Fruit fly (Drosophila melanogaster): Measurements from ENCODE around the gene CG10650.

CG10650 gene

dm6 chr2L:18966214-18966556, 29.5 kb downstream of the CG10650 start (continued):
- TF ChIP-seq vfl (GFP tag; optimal IDR thresholded peaks at IDR 0.05) (peak; percentile 19), CG12659 (GFP tag; optimal IDR thresholded peaks at IDR 0.05) (peak; percentile 49), YL-1 (GFP tag; optimal IDR thresholded peaks at IDR 0.05) (no peak), NFAT (GFP tag; IDR thresholded peaks at IDR 0.05) (peak; percentile 89), CG18619 (GFP tag; optimal IDR thresholded peaks at IDR 0.05) (peak; percentile 66), bbx (GFP tag; IDR thresholded peaks at IDR 0.05; ENCODE audit: partially characterized antibody) (no peak), CG34224 (GFP tag; IDR thresholded peaks at IDR 0.05; ENCODE audit: partially characterized antibody) (no peak), twi (tag; optimal IDR thresholded peaks at IDR 0.05) (no peak), esg (GFP tag; conservative IDR thresholded peaks at IDR 0.05) (peak; percentile 87), D (optimal IDR thresholded peaks at IDR 0.05) (no peak), D (GFP tag; optimal IDR thresholded peaks at IDR 0.05) (peak; percentile 46), CG10431 (GFP tag; optimal IDR thresholded peaks at IDR 0.05) (no peak), CG2875 (GFP tag; optimal IDR thresholded peaks at IDR 0.05) (peak; percentile 3), disco-r (GFP tag; optimal IDR thresholded peaks at IDR 0.05) (peak; percentile 0), CG11696 (GFP tag; IDR thresholded peaks at IDR 0.05) (peak; percentile 85), vnd (GFP tag; IDR thresholded peaks at IDR 0.05; ENCODE audit: partially characterized antibody) (no peak), nerfin-1 (tag; optimal IDR thresholded peaks at IDR 0.05) (peak; percentile 0), CG16813 (GFP tag; IDR thresholded peaks at IDR 0.05; ENCODE audit: partially characterized antibody) (no peak), Fer1 (GFP tag; optimal IDR thresholded peaks at IDR 0.05) (peak; percentile 90), CG11695 (GFP tag; IDR thresholded peaks at IDR 0.05) (peak; percentile 94), Dref (GFP tag; IDR thresholded peaks at IDR 0.05) (peak; percentile 35; the same call in 1 of the 2 replicates), Med (GFP tag) (peak; percentile 89), luna (GFP tag; optimal IDR thresholded peaks at IDR 0.05) (no peak), gt (GFP tag; IDR thresholded peaks at IDR 0.05) (no peak), CG14860 (GFP tag; IDR thresholded peaks at IDR 0.05; ENCODE audit: partially characterized antibody) (no peak), CG10321 (GFP tag; IDR thresholded peaks at IDR 0.05) (peak; percentile 64), CG2712 (tag; optimal IDR thresholded peaks at IDR 0.05) (peak; percentile 80), CG6254 (GFP tag; optimal IDR thresholded peaks at IDR 0.05) (peak; percentile 47), Dfd (GFP tag; optimal IDR thresholded peaks at IDR 0.05) (no peak), CG17186 (GFP tag; optimal IDR thresholded peaks at IDR 0.05) (no peak), CG17802 (tag; optimal IDR thresholded peaks at IDR 0.05) (peak; percentile 49), CG14014 (GFP tag; IDR thresholded peaks at IDR 0.05) (peak; percentile 95), CG8089 (GFP tag; optimal IDR thresholded peaks at IDR 0.05) (peak; percentile 37), D19A (tag; optimal IDR thresholded peaks at IDR 0.05) (peak; percentile 37), CG6813 (GFP tag; optimal IDR thresholded peaks at IDR 0.05) (peak; percentile 74), Oli (tag; optimal IDR thresholded peaks at IDR 0.05) (peak; percentile 73), nom (GFP tag; optimal IDR thresholded peaks at IDR 0.05) (no peak), ase (GFP tag; IDR thresholded peaks at IDR 0.05) (peak; percentile 81), zfh2 (GFP tag; optimal IDR thresholded peaks at IDR 0.05) (peak; percentile 55), CG33557 (GFP tag; optimal IDR thresholded peaks at IDR 0.05) (no peak), sug (tag; optimal IDR thresholded peaks at IDR 0.05) (peak; percentile 87), MESR4 (GFP tag; optimal IDR thresholded peaks at IDR 0.05) (no peak), lilli (GFP tag; optimal IDR thresholded peaks at IDR 0.05) (peak; percentile 78), grn (GFP tag; optimal IDR thresholded peaks at IDR 0.05) (no peak), CG13296 (GFP tag; optimal IDR thresholded peaks at IDR 0.05) (peak; percentile 81), unpg (GFP tag; optimal IDR thresholded peaks at IDR 0.05) (peak; percentile 79), toy (GFP tag; IDR thresholded peaks at IDR 0.05) (peak; percentile 86), CG3726 (GFP tag; IDR thresholded peaks at IDR 0.05) (peak; percentile 46; the same call in 1 of the 3 replicates), CG5245 (GFP tag; optimal IDR thresholded peaks at IDR 0.05) (peak; percentile 19), CG17912 (GFP tag; optimal IDR thresholded peaks at IDR 0.05) (no peak), CG30020 (tag; optimal IDR thresholded peaks at IDR 0.05) (no peak)

Data from whole organism, embryonic.